Worm (Caenorhabditis elegans): ENCODE measurements around the gene tac-1.
A peak's percentile ranks its signal among the peaks of the same experiment; 100 is the strongest.

tac-1 gene

DNA sequence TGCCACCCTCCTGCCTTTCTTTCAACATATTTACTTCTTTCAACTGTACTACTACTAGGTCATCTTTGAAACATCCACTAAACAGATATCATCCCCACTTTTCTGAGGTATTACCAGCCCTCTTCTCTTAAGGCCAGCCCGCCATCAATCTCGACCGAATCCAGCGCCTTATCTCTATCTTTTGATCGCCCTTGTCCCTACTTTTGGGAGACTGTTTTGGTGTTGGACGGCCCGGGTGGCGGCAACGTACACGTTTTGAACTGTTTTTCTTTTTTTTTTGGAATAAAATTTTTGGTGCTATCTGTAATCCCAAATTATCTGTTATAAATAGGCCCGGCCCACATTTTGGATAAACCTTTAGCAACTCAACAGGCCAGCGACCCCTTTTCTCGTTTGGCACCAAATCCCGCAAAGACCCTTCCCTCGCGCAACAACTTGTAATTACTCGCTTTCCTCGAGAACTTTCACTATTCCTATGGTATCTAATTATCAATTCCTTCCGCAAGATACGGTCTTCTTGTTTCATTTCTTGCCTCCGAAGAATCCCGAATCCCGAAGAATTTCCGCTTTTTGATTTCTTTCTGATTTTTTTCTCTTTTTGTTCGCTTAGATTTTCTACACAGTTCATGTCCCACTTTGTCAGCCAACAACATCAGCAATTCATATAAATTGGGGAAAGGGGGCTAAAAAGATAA is 50.3 kb downstream of the tac-1 start:
- no peak for TF ChIP-seq unc-62 (GFP tag; optimal IDR thresholded peaks at IDR 0.05)
- TF ChIP-seq sma-9 (GFP tag; optimal IDR thresholded peaks at IDR 0.05): peak; percentile 26
- no peak for TF ChIP-seq sma-9 (tag; optimal IDR thresholded peaks at IDR 0.05)
